Worm (Caenorhabditis elegans) whole organism, L2 larva: ENCODE measurements around the gene W07G4.1.

Source experiments
- C34F6.9 ChIP-seq: fragments of 150-350 bp; optimal IDR thresholded peaks from 2 replicates; lab custom pipeline; 2014; ENCODE audit warnings: missing biosample characterization, missing genetic modification characterization
- R02D3.7 ChIP-seq: fragments of 150-350 bp; optimal IDR thresholded peaks from 2 replicates; lab custom pipeline; 2014; ENCODE audit warnings: missing biosample characterization, missing genetic modification characterization

- TF ChIP-seq R02D3.7 (tag; lab: Kevin White, UChicago) (no peak), C34F6.9 (no peak)
Measured at ce11 chrV:12999559-12999958, 33.8 kb upstream of the W07G4.1 start, which contains the start of gene far-4.
